Fruit fly (Drosophila melanogaster): Measurements from ENCODE around the gene CG4306.
A peak's percentile ranks its signal among the peaks of the same experiment; 100 is the strongest.

The CG4306 gene

DNA sequence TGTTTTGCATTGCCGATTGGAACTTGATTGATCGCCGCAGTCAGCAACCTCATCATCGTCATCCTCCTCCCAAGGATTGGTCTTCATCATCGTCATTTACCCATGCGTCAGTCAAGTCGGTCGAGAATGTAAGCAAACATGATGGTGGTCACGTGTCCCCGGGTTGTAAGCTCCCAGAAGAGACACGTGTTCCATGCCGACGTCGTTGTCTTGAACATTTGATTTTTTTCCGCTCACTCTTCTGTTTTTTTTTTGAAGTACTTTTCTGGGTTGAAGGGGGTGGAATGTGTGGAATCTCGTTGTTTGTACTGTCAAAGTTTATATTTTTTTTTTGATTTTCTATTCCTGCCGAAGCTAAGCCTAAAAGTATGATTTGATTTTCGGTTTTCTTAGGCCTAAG is 45.1 kb downstream of the CG4306 start:
- TF ChIP-seq CG13624 (GFP tag; optimal IDR thresholded peaks at IDR 0.05) = no peak
- TF ChIP-seq Hey (tag; optimal IDR thresholded peaks at IDR 0.05) = peak; percentile 92
- peak; percentile 62 for TF ChIP-seq sqz (GFP tag; optimal IDR thresholded peaks at IDR 0.05)
- TF ChIP-seq pros (GFP tag; optimal IDR thresholded peaks at IDR 0.05) = peak; percentile 57
